Worm (Caenorhabditis elegans) whole organism, early embryonic: Measurements from ENCODE around the gene pqn-57.

Experiments
- F13C5.2 ChIP-seq: sonication (generic microtip); optimal IDR thresholded peaks from 2 replicates; lab custom pipeline; 2017; ENCODE audit warnings: mild to moderate bottlenecking, missing genetic modification characterization, inconsistent platforms, missing compliant biosample characterization
- ama-1 ChIP-seq: fragments of 150-350 bp; optimal IDR thresholded peaks from 2 replicates; lab custom pipeline; 2014
- sea-1 ChIP-seq: fragments of 200-800 bp; sonication (Bioruptor generic); conservative IDR thresholded peaks from 2 replicates; pipeline ENCODE4 v1.3.6; 2022; ENCODE audit warnings: missing genetic modification characterization, missing compliant biosample characterization

ce11 chrX:8284003-8284402 is 36.8 kb downstream of the pqn-57 start:
- TF ChIP-seq ama-1 (lab: Kevin White, UChicago) (no peak), sea-1 (GFP tag; lab: Robert Waterston, UW) (no peak), F13C5.2 (tag; lab: Kevin White, UChicago) (no peak)
